ENCODE assay signal across 1 fruit fly cellular context in genomic region chr3R:30450224-30450623, dm6.
A peak's percentile ranks its signal among the peaks of the same experiment; 100 is the strongest.
TF ChIP-seq lines count a peak whose summit lies in the region.

No protein-coding gene starts in this region.

TF ChIP-seq in whole organism, embryonic, 481 proteins besides CTCF, POLR2A, EP300 and RAD21 (continued from another document):
- peak; percentile 31 for TF ChIP-seq CG10543 (GFP tag; optimal IDR thresholded peaks at IDR 0.05; lab: Kevin White, UChicago)
- TF ChIP-seq CG11695 (GFP tag; IDR thresholded peaks at IDR 0.05; lab: Robert Waterston, UW), result peak; percentile 84
- TF ChIP-seq CG13123 (GFP tag; optimal IDR thresholded peaks at IDR 0.05; lab: Kevin White, UChicago), result no peak
- no peak for TF ChIP-seq HLH4C (GFP tag; IDR thresholded peaks at IDR 0.05; lab: Robert Waterston, UW; ENCODE audit: partially characterized antibody)
- TF ChIP-seq Dip2 (GFP tag; IDR thresholded peaks at IDR 0.05; lab: Robert Waterston, UW), result no peak
- TF ChIP-seq CG5953 (GFP tag; IDR thresholded peaks at IDR 0.05; lab: Robert Waterston, UW), result no peak
- TF ChIP-seq CG32767 (GFP tag; IDR thresholded peaks at IDR 0.05; lab: Robert Waterston, UW), result peak; percentile 77
- TF ChIP-seq mam (GFP tag; optimal IDR thresholded peaks at IDR 0.05; lab: Kevin White, UChicago), result peak; percentile 75
- no peak for TF ChIP-seq CG16813 (GFP tag; IDR thresholded peaks at IDR 0.05; lab: Robert Waterston, UW; ENCODE audit: partially characterized antibody)
- TF ChIP-seq ara (GFP tag; IDR thresholded peaks at IDR 0.05; lab: Robert Waterston, UW), result peak; percentile 74
- peak; percentile 72 for TF ChIP-seq Antp (GFP tag; optimal IDR thresholded peaks at IDR 0.05; lab: Kevin White, UChicago)
- TF ChIP-seq zen (tag; optimal IDR thresholded peaks at IDR 0.05; lab: Kevin White, UChicago), result no peak
- peak; percentile 85 for TF ChIP-seq PHDP (tag; optimal IDR thresholded peaks at IDR 0.05; lab: Kevin White, UChicago)
- TF ChIP-seq NfI (GFP tag; optimal IDR thresholded peaks at IDR 0.05; lab: Kevin White, UChicago), result peak; percentile 47
- TF ChIP-seq CG9817 (tag; optimal IDR thresholded peaks at IDR 0.05; lab: Kevin White, UChicago), result peak; percentile 41
- TF ChIP-seq Deaf1 (tag; optimal IDR thresholded peaks at IDR 0.05; lab: Kevin White, UChicago), result peak; percentile 67
- TF ChIP-seq Hey (tag; optimal IDR thresholded peaks at IDR 0.05; lab: Kevin White, UChicago), result peak; percentile 68
- TF ChIP-seq CG43689 (GFP tag; IDR thresholded peaks at IDR 0.05; lab: Robert Waterston, UW), result peak; percentile 66
- peak; percentile 86; the same call in 1 of the 2 replicates for TF ChIP-seq HLH3B (GFP tag; IDR thresholded peaks at IDR 0.05; lab: Robert Waterston, UW)
- TF ChIP-seq ro (GFP tag; IDR thresholded peaks at IDR 0.05; lab: Robert Waterston, UW), result peak; percentile 31; the same call in 1 of the 2 replicates
- TF ChIP-seq cato (GFP tag; optimal IDR thresholded peaks at IDR 0.05; lab: Kevin White, UChicago; ENCODE audit: borderline replicate concordance), result peak; percentile 63
- TF ChIP-seq hb (GFP tag; IDR thresholded peaks at IDR 0.05; lab: Robert Waterston, UW; ENCODE audit: partially characterized antibody), result no peak
- TF ChIP-seq CG6765 (GFP tag; optimal IDR thresholded peaks at IDR 0.05; lab: Kevin White, UChicago), result peak; percentile 75
- peak; percentile 79 for TF ChIP-seq Mes4 (GFP tag; optimal IDR thresholded peaks at IDR 0.05; lab: Kevin White, UChicago)
- peak; percentile 79 for TF ChIP-seq Jarid2 (GFP tag; optimal IDR thresholded peaks at IDR 0.05; lab: Kevin White, UChicago)
- no peak for TF ChIP-seq esg (GFP tag; conservative IDR thresholded peaks at IDR 0.05; lab: Robert Waterston, UW)
- no peak for TF ChIP-seq D19B (GFP tag; optimal IDR thresholded peaks at IDR 0.05; lab: Kevin White, UChicago)
- 0 out of 2 replicates have a peak, but pooled peaks have one; percentile 12 for TF ChIP-seq unc-4 (GFP tag; IDR thresholded peaks at IDR 0.05; lab: Robert Waterston, UW; ENCODE audit: partially characterized antibody)
- TF ChIP-seq Hr51 (GFP tag; optimal IDR thresholded peaks at IDR 0.05; lab: Kevin White, UChicago), result peak in 1 of 2 experiments; percentile 76
- TF ChIP-seq B-H1 (GFP tag; IDR thresholded peaks at IDR 0.05; lab: Robert Waterston, UW), result peak; percentile 77; the same call in 1 of the 3 replicates
- TF ChIP-seq dmrt99B (tag; optimal IDR thresholded peaks at IDR 0.05; lab: Kevin White, UChicago), result peak; percentile 51
- TF ChIP-seq CG12769 (tag; optimal IDR thresholded peaks at IDR 0.05; lab: Kevin White, UChicago), result peak; percentile 67
- TF ChIP-seq wor (GFP tag; IDR thresholded peaks at IDR 0.05; lab: Robert Waterston, UW), result peak; percentile 31; the same call in 1 of the 2 replicates
- TF ChIP-seq salm (tag; optimal IDR thresholded peaks at IDR 0.05; lab: Kevin White, UChicago), result peak; percentile 17
- no peak for TF ChIP-seq CG2199 (GFP tag; IDR thresholded peaks at IDR 0.05; lab: Robert Waterston, UW)
- peak; percentile 12 for TF ChIP-seq CG9437 (GFP tag; optimal IDR thresholded peaks at IDR 0.05; lab: Kevin White, UChicago)
- peak; percentile 42 for TF ChIP-seq en (GFP tag; optimal IDR thresholded peaks at IDR 0.05; lab: Kevin White, UChicago)
- TF ChIP-seq H15 (GFP tag; IDR thresholded peaks at IDR 0.05; lab: Robert Waterston, UW), result peak; percentile 60; the same call in 1 of the 3 replicates
- TF ChIP-seq Bteb2 (GFP tag; optimal IDR thresholded peaks at IDR 0.05; lab: Kevin White, UChicago), result peak; percentile 55
- peak; percentile 59 for TF ChIP-seq CG3065 (GFP tag; optimal IDR thresholded peaks at IDR 0.05; lab: Kevin White, UChicago)
- TF ChIP-seq lov (optimal IDR thresholded peaks at IDR 0.05; lab: Kevin White, UChicago), result no peak
- peak; percentile 90 for TF ChIP-seq lov (GFP tag; IDR thresholded peaks at IDR 0.05; lab: Robert Waterston, UW)
- peak; percentile 88 for TF ChIP-seq CG9727 (GFP tag; optimal IDR thresholded peaks at IDR 0.05; lab: Kevin White, UChicago)
- peak; percentile 63 for TF ChIP-seq CG13624 (GFP tag; optimal IDR thresholded peaks at IDR 0.05; lab: Kevin White, UChicago)
- no peak for TF ChIP-seq sc (optimal IDR thresholded peaks at IDR 0.05; lab: Kevin White, UChicago)
- peak; percentile 83 for TF ChIP-seq sc (GFP tag; optimal IDR thresholded peaks at IDR 0.05; lab: Kevin White, UChicago)
- peak; percentile 53; the same call in 1 of the 2 replicates for TF ChIP-seq CG14441 (GFP tag; IDR thresholded peaks at IDR 0.05; lab: Robert Waterston, UW)
- TF ChIP-seq kah (GFP tag; optimal IDR thresholded peaks at IDR 0.05; lab: Kevin White, UChicago), result peak; percentile 64
- peak; percentile 55 for TF ChIP-seq gcm (GFP tag; optimal IDR thresholded peaks at IDR 0.05; lab: Kevin White, UChicago)
- no peak for TF ChIP-seq Doc2 (GFP tag; IDR thresholded peaks at IDR 0.05; lab: Robert Waterston, UW)
- TF ChIP-seq ranshi (GFP tag; IDR thresholded peaks at IDR 0.05; lab: Robert Waterston, UW), result peak; percentile 79; the same call in 1 of the 2 replicates
- peak; percentile 52; the same call in 1 of the 3 replicates for TF ChIP-seq CG34224 (GFP tag; IDR thresholded peaks at IDR 0.05; lab: Robert Waterston, UW; ENCODE audit: partially characterized antibody)
- no peak for TF ChIP-seq tup (GFP tag; optimal IDR thresholded peaks at IDR 0.05; lab: Kevin White, UChicago)
- TF ChIP-seq CG9797 (GFP tag; optimal IDR thresholded peaks at IDR 0.05; lab: Kevin White, UChicago), result no peak
- peak; percentile 70 for TF ChIP-seq CG10431 (GFP tag; optimal IDR thresholded peaks at IDR 0.05; lab: Kevin White, UChicago)
- no peak for TF ChIP-seq fd102C (GFP tag; optimal IDR thresholded peaks at IDR 0.05; lab: Kevin White, UChicago)
- TF ChIP-seq wdn (GFP tag; IDR thresholded peaks at IDR 0.05; lab: Robert Waterston, UW), result peak; percentile 73; the same call in 1 of the 2 replicates
- TF ChIP-seq fd96Cb (tag; optimal IDR thresholded peaks at IDR 0.05; lab: Kevin White, UChicago), result peak; percentile 26
- peak; percentile 70 for TF ChIP-seq unpg (GFP tag; optimal IDR thresholded peaks at IDR 0.05; lab: Kevin White, UChicago)
- TF ChIP-seq ash1 (GFP tag; optimal IDR thresholded peaks at IDR 0.05; lab: Kevin White, UChicago), result peak; percentile 72
- no peak for TF ChIP-seq pita (GFP tag; optimal IDR thresholded peaks at IDR 0.05; lab: Kevin White, UChicago)
- peak; percentile 49 for TF ChIP-seq CG8359 (GFP tag; optimal IDR thresholded peaks at IDR 0.05; lab: Kevin White, UChicago; ENCODE audit: borderline replicate concordance)
- TF ChIP-seq sna (GFP tag; IDR thresholded peaks at IDR 0.05; lab: Robert Waterston, UW; ENCODE audit: partially characterized antibody), result no peak
- TF ChIP-seq CG15514 (GFP tag; optimal IDR thresholded peaks at IDR 0.05; lab: Kevin White, UChicago), result peak; percentile 75
- TF ChIP-seq CG3847 (GFP tag; IDR thresholded peaks at IDR 0.05; lab: Robert Waterston, UW), result peak; percentile 21; the same call in 1 of the 2 replicates
- TF ChIP-seq CG16779 (GFP tag; IDR thresholded peaks at IDR 0.05; lab: Robert Waterston, UW), result peak; percentile 89
- TF ChIP-seq ase (GFP tag; IDR thresholded peaks at IDR 0.05; lab: Robert Waterston, UW), result no peak; the same call in 2 of the 3 replicates
- TF ChIP-seq aop (GFP tag; IDR thresholded peaks at IDR 0.05; lab: Robert Waterston, UW), result no peak
- TF ChIP-seq Dll (GFP tag; IDR thresholded peaks at IDR 0.05; lab: Robert Waterston, UW; ENCODE audit: partially characterized antibody), result 0 out of 4 replicates have a peak, but pooled peaks have one; percentile 31
- peak; percentile 69 for TF ChIP-seq CG1602 (GFP tag; optimal IDR thresholded peaks at IDR 0.05; lab: Kevin White, UChicago)
- TF ChIP-seq repo (GFP tag; optimal IDR thresholded peaks at IDR 0.05; lab: Kevin White, UChicago), result peak; percentile 85
- TF ChIP-seq CG17186 (GFP tag; optimal IDR thresholded peaks at IDR 0.05; lab: Kevin White, UChicago), result peak; percentile 59
- peak; percentile 68; the same call in 1 of the 2 replicates for TF ChIP-seq cas (GFP tag; IDR thresholded peaks at IDR 0.05; lab: Robert Waterston, UW)
- peak; percentile 31; the same call in 1 of the 2 replicates for TF ChIP-seq CG32772 (GFP tag; IDR thresholded peaks at IDR 0.05; lab: Robert Waterston, UW)
- TF ChIP-seq Ets97D (GFP tag; optimal IDR thresholded peaks at IDR 0.05; lab: Kevin White, UChicago), result peak; percentile 41
- peak; percentile 64 for TF ChIP-seq da (GFP tag; optimal IDR thresholded peaks at IDR 0.05; lab: Kevin White, UChicago)
- TF ChIP-seq CG3995 (GFP tag; optimal IDR thresholded peaks at IDR 0.05; lab: Kevin White, UChicago), result no peak
- peak; percentile 22 for TF ChIP-seq CG8281 (tag; optimal IDR thresholded peaks at IDR 0.05; lab: Kevin White, UChicago)
- TF ChIP-seq CG12236 (GFP tag; optimal IDR thresholded peaks at IDR 0.05; lab: Kevin White, UChicago), result peak; percentile 86
- TF ChIP-seq CG12104 (GFP tag; optimal IDR thresholded peaks at IDR 0.05; lab: Kevin White, UChicago), result peak; percentile 61
- TF ChIP-seq oc (tag; optimal IDR thresholded peaks at IDR 0.05; lab: Kevin White, UChicago), result no peak
- TF ChIP-seq CG4730 (GFP tag; IDR thresholded peaks at IDR 0.05; lab: Robert Waterston, UW), result no peak; the same call in 1 of the 2 replicates
- peak; percentile 70 for TF ChIP-seq Mad (GFP tag; optimal IDR thresholded peaks at IDR 0.05; lab: Kevin White, UChicago)
- no peak for TF ChIP-seq tll (GFP tag; optimal IDR thresholded peaks at IDR 0.05; lab: Kevin White, UChicago)
- TF ChIP-seq dm (GFP tag; optimal IDR thresholded peaks at IDR 0.05; lab: Kevin White, UChicago), result peak; percentile 56
- TF ChIP-seq B-H2 (GFP tag; optimal IDR thresholded peaks at IDR 0.05; lab: Kevin White, UChicago), result peak; percentile 16
- TF ChIP-seq nerfin-1 (tag; optimal IDR thresholded peaks at IDR 0.05; lab: Kevin White, UChicago), result peak; percentile 47
- TF ChIP-seq Gug (GFP tag; IDR thresholded peaks at IDR 0.05; lab: Robert Waterston, UW), result peak; percentile 21; the same call in 1 of the 4 replicates
- TF ChIP-seq CG18599 (GFP tag; optimal IDR thresholded peaks at IDR 0.05; lab: Kevin White, UChicago), result peak; percentile 83
- TF ChIP-seq Sry-δ (GFP tag; optimal IDR thresholded peaks at IDR 0.05; lab: Kevin White, UChicago), result peak; percentile 50
- TF ChIP-seq CG33213 (GFP tag; optimal IDR thresholded peaks at IDR 0.05; lab: Kevin White, UChicago), result peak; percentile 90
- peak; percentile 22 for TF ChIP-seq fu2 (GFP tag; optimal IDR thresholded peaks at IDR 0.05; lab: Kevin White, UChicago)
- no peak for TF ChIP-seq Dp (GFP tag; optimal IDR thresholded peaks at IDR 0.05; lab: Kevin White, UChicago)
- peak; percentile 70 for TF ChIP-seq CG17328 (GFP tag; IDR thresholded peaks at IDR 0.05; lab: Robert Waterston, UW)
- peak; percentile 47; the same call in 1 of the 3 replicates for TF ChIP-seq CG7357 (GFP tag; IDR thresholded peaks at IDR 0.05; lab: Robert Waterston, UW)
- TF ChIP-seq Mrtf (GFP tag; IDR thresholded peaks at IDR 0.05; lab: Robert Waterston, UW), result peak; percentile 62; the same call in 2 of the 3 replicates
- peak; percentile 86 for TF ChIP-seq CG3407 (GFP tag; optimal IDR thresholded peaks at IDR 0.05; lab: Kevin White, UChicago)
- peak; percentile 65 for TF ChIP-seq CG31388 (GFP tag; optimal IDR thresholded peaks at IDR 0.05; lab: Kevin White, UChicago)
- peak; percentile 73 for TF ChIP-seq CG34376 (GFP tag; optimal IDR thresholded peaks at IDR 0.05; lab: Kevin White, UChicago)
- TF ChIP-seq CG9876 (GFP tag; optimal IDR thresholded peaks at IDR 0.05; lab: Kevin White, UChicago), result peak; percentile 41
- TF ChIP-seq hkb (optimal IDR thresholded peaks at IDR 0.05; lab: Kevin White, UChicago), result no peak
- TF ChIP-seq hkb (GFP tag; IDR thresholded peaks at IDR 0.05; lab: Robert Waterston, UW), result peak; percentile 93
- peak; percentile 88 for TF ChIP-seq Vsx1 (GFP tag; optimal IDR thresholded peaks at IDR 0.05; lab: Kevin White, UChicago)
- peak; percentile 96 for TF ChIP-seq Awh (GFP tag; IDR thresholded peaks at IDR 0.05; lab: Robert Waterston, UW)
- TF ChIP-seq emc (GFP tag; optimal IDR thresholded peaks at IDR 0.05; lab: Kevin White, UChicago), result peak; percentile 34
- peak; percentile 59 for TF ChIP-seq CG13775 (GFP tag; optimal IDR thresholded peaks at IDR 0.05; lab: Kevin White, UChicago)
- no peak for TF ChIP-seq D19A (tag; optimal IDR thresholded peaks at IDR 0.05; lab: Kevin White, UChicago)
- TF ChIP-seq dati (GFP tag; IDR thresholded peaks at IDR 0.05; lab: Robert Waterston, UW), result 0 out of 2 replicates have a peak, but pooled peaks have one; percentile 7
- TF ChIP-seq seq (GFP tag; IDR thresholded peaks at IDR 0.05; lab: Robert Waterston, UW), result peak; percentile 90
- TF ChIP-seq CG14860 (GFP tag; IDR thresholded peaks at IDR 0.05; lab: Robert Waterston, UW; ENCODE audit: partially characterized antibody), result no peak
- TF ChIP-seq stc (GFP tag; IDR thresholded peaks at IDR 0.05; lab: Robert Waterston, UW), result peak; percentile 72
- no peak for TF ChIP-seq Scr (GFP tag; IDR thresholded peaks at IDR 0.05; lab: Robert Waterston, UW; ENCODE audit: partially characterized antibody)
- no peak for TF ChIP-seq CG15601 (tag; optimal IDR thresholded peaks at IDR 0.05; lab: Kevin White, UChicago)
- peak; percentile 22 for TF ChIP-seq CG4617 (GFP tag; optimal IDR thresholded peaks at IDR 0.05; lab: Kevin White, UChicago; ENCODE audit: borderline replicate concordance)
TF ChIP-seq in whole organism, embryonic: peak in this region for 334.
